Worm (Caenorhabditis elegans) whole organism, L4 larva: ENCODE data around the gene gcy-14.

Experiments
- Y105C5A.15 ChIP-seq: fragments of 200-800 bp; sonication (Bioruptor generic); IDR thresholded peaks from 2 replicates; pipeline ENCODE4 v1.3.6; 2022; ENCODE audit warnings: missing genetic modification characterization, missing compliant biosample characterization
- aha-1 ChIP-seq: fragments of 150-350 bp; peaks from one replicate; lab custom pipeline; 2014; ENCODE audit warnings: missing biosample characterization, missing genetic modification characterization
- arid-1 ChIP-seq: fragments of 200-800 bp; sonication (Bioruptor generic); conservative IDR thresholded peaks from 2 replicates; pipeline ENCODE4 v1.3.6; 2022; ENCODE audit warnings: missing genetic modification reagents, missing genetic modification characterization, missing compliant biosample characterization
- attf-4 ChIP-seq: sonication (generic microtip); optimal IDR thresholded peaks from 3 replicates; lab custom pipeline; 2017; ENCODE audit warnings: missing biosample characterization, missing genetic modification characterization
- ceh-20 ChIP-seq: fragments of 200-800 bp; sonication (Bioruptor generic); IDR thresholded peaks from 2 replicates; pipeline ENCODE4 v1.3.6; 2022; ENCODE audit warnings: missing genetic modification reagents, missing genetic modification characterization, missing compliant biosample characterization
- ceh-82 ChIP-seq: sonication (generic microtip); optimal IDR thresholded peaks from 2 replicates; lab custom pipeline; 2017; ENCODE audit warnings: missing biosample characterization, missing genetic modification characterization
- cey-2 ChIP-seq: sonication (generic microtip); optimal IDR thresholded peaks from 3 replicates; lab custom pipeline; 2017; ENCODE audit warnings: missing genetic modification characterization, mild to moderate bottlenecking, missing compliant biosample characterization, antibody characterized with exemption, borderline replicate concordance; ENCODE audit not compliant: insufficient read depth
- daf-12 ChIP-seq: fragments of 150-350 bp; optimal IDR thresholded peaks from 2 replicates; lab custom pipeline; 2014; ENCODE audit warnings: missing biosample characterization, missing genetic modification reagents, missing genetic modification characterization
- daf-16 ChIP-seq, 3 experiments: sonication (generic microtip); optimal IDR thresholded peaks; 2 replicates each; lab custom pipeline; 2016 to 2017; ENCODE audit warnings: missing genetic modification characterization in 3 of 3, missing genetic modification reagents in 3 of 3, mild to moderate bottlenecking in 2 of 3, missing compliant biosample characterization in 2 of 3, missing biosample characterization in 1 of 3, moderate library complexity in 1 of 3
- dmd-9 ChIP-seq: fragments of 200-800 bp; sonication (Bioruptor generic); IDR thresholded peaks from 2 replicates; pipeline ENCODE4 v1.3.6; 2022; ENCODE audit warnings: missing genetic modification reagents, missing genetic modification characterization, missing compliant biosample characterization
- dve-1 ChIP-seq: sonication (generic microtip); optimal IDR thresholded peaks from 2 replicates; lab custom pipeline; 2017; ENCODE audit warnings: antibody characterized with exemption, mild to moderate bottlenecking, missing genetic modification characterization, missing compliant biosample characterization; ENCODE audit not compliant: insufficient read depth
- hif-1 ChIP-seq, 2 experiments: sonication (generic microtip); optimal IDR thresholded peaks; 2 replicates each; lab custom pipeline; 2016 to 2017; ENCODE audit warnings: missing compliant biosample characterization in 2 of 2, missing genetic modification characterization in 2 of 2, missing genetic modification reagents in 2 of 2, missing genotype in 2 of 2, mild to moderate bottlenecking in 1 of 2
- hlh-11 ChIP-seq: fragments of 200-800 bp; sonication (Bioruptor generic); optimal IDR thresholded peaks from 2 replicates; lab custom pipeline; 2018; ENCODE audit warnings: mild to moderate bottlenecking, missing genetic modification characterization, missing compliant biosample characterization
- hlh-30 ChIP-seq: sonication (generic microtip); optimal IDR thresholded peaks from 2 replicates; lab custom pipeline; 2017; ENCODE audit warnings: antibody characterized with exemption, mild to moderate bottlenecking, missing genetic modification characterization, missing compliant biosample characterization; ENCODE audit not compliant: insufficient read depth
- hmg-1.1 ChIP-seq: fragments of 200-800 bp; sonication (Bioruptor generic); IDR thresholded peaks from 2 replicates; pipeline ENCODE4 v1.3.6; 2022; ENCODE audit warnings: missing genetic modification reagents, missing genetic modification characterization, missing compliant biosample characterization
- lin-1 ChIP-seq: fragments of 200-800 bp; sonication (Bioruptor generic); IDR thresholded peaks from 2 replicates; pipeline ENCODE4 v1.3.6; 2022; ENCODE audit warnings: missing genetic modification reagents, missing genetic modification characterization, missing compliant biosample characterization
- lin-13 ChIP-seq: fragments of 150-350 bp; optimal IDR thresholded peaks from 2 replicates; lab custom pipeline; 2014; ENCODE audit warnings: missing biosample characterization, missing genetic modification reagents, missing genetic modification characterization
- lsy-2 ChIP-seq, 2 experiments: fragments of 150-350 bp in 1 of 2; sonication (generic microtip) in 1 of 2; optimal IDR thresholded peaks; 2 replicates each; lab custom pipeline; 2014 to 2017; ENCODE audit warnings: missing biosample characterization in 2 of 2, missing genetic modification characterization in 2 of 2
- madf-5 ChIP-seq, 2 experiments: fragments of 200-800 bp; sonication (Bioruptor generic); IDR thresholded peaks; 2 replicates each; pipeline ENCODE4 v1.3.6; 2022; ENCODE audit warnings: missing compliant biosample characterization in 2 of 2, missing genetic modification characterization in 2 of 2
- mdl-1 ChIP-seq, 2 experiments: fragments of 150-350 bp in 1 of 2; sonication (generic microtip) in 1 of 2; optimal IDR thresholded peaks; 2 replicates each; lab custom pipeline; 2014 to 2017; ENCODE audit warnings: missing biosample characterization in 2 of 2, missing genetic modification characterization in 2 of 2
- nhr-11 ChIP-seq: fragments of 150-350 bp; optimal IDR thresholded peaks from 2 replicates; lab custom pipeline; 2014; ENCODE audit warnings: missing biosample characterization, missing genetic modification characterization
- nhr-237 ChIP-seq: sonication (generic microtip); optimal IDR thresholded peaks from 2 replicates; lab custom pipeline; 2017; ENCODE audit warnings: missing biosample characterization, missing genetic modification characterization
- nhr-25 ChIP-seq: sonication (generic microtip); optimal IDR thresholded peaks from 2 replicates; lab custom pipeline; 2017; ENCODE audit warnings: missing genetic modification characterization, mild to moderate bottlenecking, missing compliant biosample characterization, antibody characterized with exemption, moderate library complexity, borderline replicate concordance; ENCODE audit not compliant: insufficient read depth
- php-3 ChIP-seq: fragments of 200-800 bp; sonication (Bioruptor generic); IDR thresholded peaks from 2 replicates; pipeline ENCODE4 v1.3.6; 2022; ENCODE audit warnings: missing genetic modification reagents, missing genetic modification characterization, missing compliant biosample characterization
- pqm-1 ChIP-seq: sonication (generic microtip); optimal IDR thresholded peaks from 2 replicates; lab custom pipeline; 2017; ENCODE audit warnings: missing biosample characterization, missing genetic modification characterization
- sdz-12 ChIP-seq: fragments of 200-800 bp; sonication (Bioruptor generic); optimal IDR thresholded peaks from 2 replicates; lab custom pipeline; 2018; ENCODE audit warnings: mild to moderate bottlenecking, missing genetic modification characterization, missing compliant biosample characterization
- set-16 ChIP-seq: fragments of 200-800 bp; sonication (Bioruptor generic); IDR thresholded peaks from 2 replicates; pipeline ENCODE4 v1.3.6; 2022; ENCODE audit warnings: missing genetic modification reagents, missing genetic modification characterization, missing compliant biosample characterization
- snpc-1.2 ChIP-seq: fragments of 200-800 bp; sonication (Bioruptor generic); IDR thresholded peaks from 2 replicates; pipeline ENCODE4 v1.3.6; 2022; ENCODE audit warnings: missing genetic modification reagents, missing genetic modification characterization, missing compliant biosample characterization
- tra-1 ChIP-seq: fragments of 200-800 bp; sonication (Bioruptor generic); IDR thresholded peaks from 2 replicates; pipeline ENCODE4 v1.3.6; 2022; ENCODE audit warnings: missing genetic modification reagents, missing genetic modification characterization, missing compliant biosample characterization
- unc-62 ChIP-seq, 3 experiments: fragments of 150-350 bp in 1 of 3; sonication (generic microtip); optimal IDR thresholded peaks in 2 of 3; peaks in 1 of 3; 1 replicate in 1 of 3; 2 replicates in 2 of 3; lab custom pipeline; 2014 to 2017; ENCODE audit warnings: missing biosample characterization in 3 of 3, missing genetic modification characterization in 3 of 3, missing genetic modification reagents in 3 of 3, missing genotype in 1 of 3
- vab-7 ChIP-seq: fragments of 200-800 bp; sonication (Bioruptor generic); IDR thresholded peaks from 2 replicates; pipeline ENCODE4 v1.3.6; 2022; ENCODE audit warnings: missing genetic modification reagents, missing genetic modification characterization, missing compliant biosample characterization
- zfp-3 ChIP-seq: fragments of 200-800 bp; sonication (Bioruptor generic); conservative IDR thresholded peaks from 2 replicates; pipeline ENCODE4 v1.3.6; 2022; ENCODE audit warnings: missing genetic modification reagents, missing genetic modification characterization, missing compliant biosample characterization
- zip-11 ChIP-seq: fragments of 200-800 bp; sonication (Bioruptor generic); IDR thresholded peaks from 2 replicates; pipeline ENCODE4 v1.3.6; 2022; ENCODE audit warnings: missing genetic modification characterization, missing compliant biosample characterization

The gcy-14 gene

ce11 chrV:14848510-14849206 is 19.4 kb downstream of the gcy-14 start (continued):
- TF ChIP-seq nhr-25: no peak
- TF ChIP-seq pqm-1 (tag; lab: Kevin White, UChicago): no peak
- no peak for TF ChIP-seq arid-1 (GFP tag; lab: Robert Waterston, UW)
- no peak; the same call in 1 of the 2 replicates for TF ChIP-seq set-16
- no peak for TF ChIP-seq dmd-9 (GFP tag; lab: Robert Waterston, UW)
- peak; percentile 85 for TF ChIP-seq cey-2
- peak; percentile 67; the same call in 1 of the 2 replicates for TF ChIP-seq lin-1 (GFP tag; lab: Robert Waterston, UW)
- TF ChIP-seq, all 104 proteins: peak for 34

ce11 chrV:14847291-14847915 is 20.7 kb downstream of the gcy-14 start, which contains the start of gene ret-1:
ret-1 (minus strand) TSS chrV:14847413.
- 0 out of 2 replicates have a peak, but pooled peaks have one; percentile 25 for TF ChIP-seq ceh-20 (GFP tag; lab: Robert Waterston, UW)
- TF ChIP-seq hlh-30 (tag; lab: Kevin White, UChicago): peak; percentile 90
- TF ChIP-seq hlh-11 (tag; lab: Kevin White, UChicago): peak; percentile 75
- no peak for TF ChIP-seq daf-12 (tag; lab: Kevin White, UChicago)
- peak; percentile 21; the same call in 1 of the 2 replicates for TF ChIP-seq set-16
- no peak for TF ChIP-seq nhr-237
- peak; percentile 55; the same call in 1 of the 2 replicates for TF ChIP-seq zfp-3 (GFP tag; lab: Robert Waterston, UW)
- no peak for TF ChIP-seq ceh-82 (tag; lab: Kevin White, UChicago)
- peak in 1 of 2 experiments; percentile 44 for TF ChIP-seq mdl-1 (tag; optimal IDR thresholded peaks at IDR 0.05; lab: Kevin White, UChicago)
- peak in 1 of 2 experiments; percentile 21 for TF ChIP-seq hif-1 (tag; optimal IDR thresholded peaks at IDR 0.05; lab: Kevin White, UChicago)
- peak; percentile 55 for TF ChIP-seq sdz-12 (GFP tag; lab: Kevin White, UChicago)
- no peak for TF ChIP-seq Y105C5A.15 (GFP tag; lab: Robert Waterston, UW)
- TF ChIP-seq snpc-1.2 (GFP tag; lab: Robert Waterston, UW): no peak
- peak; percentile 52 for TF ChIP-seq nhr-11 (tag; lab: Kevin White, UChicago)
- no peak for TF ChIP-seq attf-4
- 0 out of 2 replicates have a peak, but pooled peaks have one; percentile 6 for TF ChIP-seq php-3 (GFP tag; lab: Robert Waterston, UW)
- peak; percentile 27; the same call in 1 of the 2 replicates for TF ChIP-seq vab-7 (GFP tag; lab: Robert Waterston, UW)
- TF ChIP-seq daf-16 (GFP tag; optimal IDR thresholded peaks at IDR 0.05; lab: Kevin White, UChicago): peak in 1 of 2 experiments; percentile 45
- TF ChIP-seq daf-16 (tag; optimal IDR thresholded peaks at IDR 0.05; lab: Kevin White, UChicago): peak; percentile 2
- TF ChIP-seq hmg-1.1: 0 out of 2 replicates have a peak, but pooled peaks have one; percentile 35
- TF ChIP-seq zip-11 (GFP tag; lab: Robert Waterston, UW): no peak
- peak in 1 of 2 experiments; percentile 8 for TF ChIP-seq lsy-2 (tag; optimal IDR thresholded peaks at IDR 0.05; lab: Kevin White, UChicago)
- TF ChIP-seq tra-1 (GFP tag; lab: Robert Waterston, UW): peak; percentile 56; the same call in 1 of the 2 replicates
- TF ChIP-seq, all 104 proteins: peak for 15

- TF ChIP-seq unc-62 (GFP tag; optimal IDR thresholded peaks at IDR 0.05 in 1 of 2; lab: Kevin White, UChicago) (peak in 1 of 2 experiments; percentile 94), unc-62 (tag; optimal IDR thresholded peaks at IDR 0.05; lab: Kevin White, UChicago) (no peak), set-16 (no peak)
Measured at ce11 chrV:14841660-14842059, 26.4 kb downstream of the gcy-14 start.

- no peak for TF ChIP-seq nhr-237
- peak; percentile 69 for TF ChIP-seq aha-1 (tag; lab: Kevin White, UChicago)
- TF ChIP-seq dve-1 (tag; lab: Kevin White, UChicago): no peak
- TF ChIP-seq lin-13 (GFP tag; lab: Kevin White, UChicago): no peak
- no peak for TF ChIP-seq madf-5 (GFP tag; IDR thresholded peaks at IDR 0.05; lab: Robert Waterston, UW)
- TF ChIP-seq unc-62 (GFP tag; optimal IDR thresholded peaks at IDR 0.05 in 1 of 2; lab: Kevin White, UChicago): peak in 1 of 2 experiments; percentile 80
- TF ChIP-seq unc-62 (tag; optimal IDR thresholded peaks at IDR 0.05; lab: Kevin White, UChicago): no peak
Measured at ce11 chrV:14838130-14838529, 30.0 kb downstream of the gcy-14 start.
